Fruit fly (Drosophila melanogaster) whole organism, prepupa: ENCODE results near the gene CG5404.

Experiments used
- Blimp-1 ChIP-seq: fragments of 200-800 bp; sonication (Bioruptor generic); optimal IDR thresholded peaks from 3 replicates; lab custom pipeline; 2017; ENCODE audit warnings: missing biosample characterization, missing genetic modification characterization, mild to moderate bottlenecking, moderate library complexity, missing genetic modification reagents
- CG10669 ChIP-seq: fragments of 200-800 bp; sonication (Bioruptor generic); optimal IDR thresholded peaks from 3 replicates; lab custom pipeline; 2018; ENCODE audit warnings: missing biosample characterization, mild to moderate bottlenecking, missing genetic modification characterization, moderate library complexity
- CG11294 ChIP-seq: fragments of 200-800 bp; sonication (Bioruptor generic); IDR thresholded peaks from 2 replicates; pipeline ENCODE4 v1.3.6; 2022; ENCODE audit warnings: missing biosample characterization, missing genetic modification characterization
- CG3032 ChIP-seq: fragments of 200-800 bp; optimal IDR thresholded peaks from 2 replicates; lab custom pipeline; 2019; ENCODE audit warnings: missing biosample characterization, mild to moderate bottlenecking, missing genetic modification characterization, moderate library complexity
- CG6792 ChIP-seq: fragments of 200-800 bp; sonication (Bioruptor generic); optimal IDR thresholded peaks from 3 replicates; lab custom pipeline; 2016; ENCODE audit warnings: missing biosample characterization, missing genetic modification characterization
- CG6854 ChIP-seq: fragments of 200-800 bp; sonication (Bioruptor generic); optimal IDR thresholded peaks from 2 replicates; lab custom pipeline; 2017; ENCODE audit warnings: missing biosample characterization, mild to moderate bottlenecking, missing genetic modification characterization
- Eip78C ChIP-seq: fragments of 200-800 bp; sonication (Bioruptor generic); peaks from one replicate; lab custom pipeline; 2016; ENCODE audit warnings: missing biosample characterization, missing genetic modification characterization
- Eip93F ChIP-seq: fragments of 200-800 bp; sonication (Bioruptor generic); optimal IDR thresholded peaks from 2 replicates; lab custom pipeline; 2016; ENCODE audit warnings: missing biosample characterization, mild to moderate bottlenecking, missing genetic modification characterization
- achi ChIP-seq: fragments of 200-800 bp; sonication (Bioruptor generic); optimal IDR thresholded peaks from 3 replicates; lab custom pipeline; 2016; ENCODE audit warnings: missing biosample characterization, missing genetic modification characterization
- fkh ChIP-seq: fragments of 200-800 bp; sonication (Bioruptor generic); optimal IDR thresholded peaks from 3 replicates; lab custom pipeline; 2017; ENCODE audit warnings: missing biosample characterization, mild to moderate bottlenecking, missing genetic modification characterization, moderate library complexity
- salr ChIP-seq, 2 experiments: fragments of 200-800 bp; sonication (Bioruptor generic); optimal IDR thresholded peaks; 3 replicates each; lab custom pipeline; 2016 to 2018; ENCODE audit warnings: missing biosample characterization in 2 of 2, missing genetic modification characterization in 2 of 2, mild to moderate bottlenecking in 1 of 2
- vri ChIP-seq: fragments of 200-800 bp; sonication (Bioruptor generic); optimal IDR thresholded peaks from 3 replicates; lab custom pipeline; 2016; ENCODE audit warnings: missing biosample characterization, mild to moderate bottlenecking, missing genetic modification characterization

dm6 chr3R:15694332-15694731 is 10.1 kb upstream of the CG5404 start:
- TF ChIP-seq Eip93F (no peak), salr (GFP tag; optimal IDR thresholded peaks at IDR 0.05; lab: Kevin White, UChicago) (no peak), CG10669 (GFP tag; lab: Kevin White, UChicago) (no peak), CG6792 (GFP tag; lab: Kevin White, UChicago) (no peak), CG11294 (GFP tag; lab: Robert Waterston, UW) (no peak), achi (no peak), fkh (GFP tag; lab: Kevin White, UChicago) (peak; percentile 25), Blimp-1 (no peak), vri (no peak), CG6854 (GFP tag; lab: Kevin White, UChicago) (no peak), Eip78C (no peak), CG3032 (no peak)
